Fruit fly (Drosophila melanogaster) whole organism, pupa: ENCODE results near the gene CG16782.

Source experiments
- CG10348 ChIP-seq: fragments of 200-800 bp; sonication (Bioruptor generic); IDR thresholded peaks from 2 replicates; pipeline ENCODE4 v1.3.6; 2022; ENCODE audit warnings: missing biosample characterization, missing genetic modification characterization
- CG12605 ChIP-seq: fragments of 200-800 bp; sonication (Bioruptor generic); IDR thresholded peaks from 2 replicates; pipeline ENCODE4 v1.3.6; 2022; ENCODE audit warnings: missing biosample characterization, missing genetic modification characterization
- CG13204 ChIP-seq: fragments of 200-800 bp; sonication (Bioruptor generic); optimal IDR thresholded peaks from 2 replicates; lab custom pipeline; 2018; ENCODE audit warnings: missing biosample characterization, mild to moderate bottlenecking, missing genetic modification characterization, moderate library complexity
- CG14655 ChIP-seq: fragments of 200-800 bp; sonication (Bioruptor generic); optimal IDR thresholded peaks from 3 replicates; lab custom pipeline; 2017; ENCODE audit warnings: mild to moderate bottlenecking, missing biosample characterization, missing genetic modification reagents, missing genetic modification characterization
- CG34367 ChIP-seq: fragments of 200-800 bp; sonication (Bioruptor generic); optimal IDR thresholded peaks from 2 replicates; lab custom pipeline; 2018; ENCODE audit warnings: missing biosample characterization, mild to moderate bottlenecking, missing genetic modification characterization
- CG4496 ChIP-seq: fragments of 200-800 bp; sonication (Bioruptor generic); IDR thresholded peaks from 3 replicates; pipeline ENCODE4 v1.3.6; 2022; ENCODE audit warnings: missing biosample characterization, missing genetic modification characterization
- D1 ChIP-seq: fragments of 200-800 bp; sonication (Bioruptor generic); optimal IDR thresholded peaks from 2 replicates; lab custom pipeline; 2018; ENCODE audit warnings: missing biosample characterization, mild to moderate bottlenecking, missing genetic modification characterization, moderate library complexity
- EcR ChIP-seq: fragments of 200-800 bp; sonication (Bioruptor generic); optimal IDR thresholded peaks from 3 replicates; lab custom pipeline; 2019; ENCODE audit warnings: missing biosample characterization, missing genetic modification characterization, mild to moderate bottlenecking, moderate library complexity, missing genetic modification reagents
- Pif1A ChIP-seq: fragments of 200-800 bp; sonication (Bioruptor generic); optimal IDR thresholded peaks from 3 replicates; lab custom pipeline; 2016; ENCODE audit warnings: missing biosample characterization, missing genetic modification characterization
- Snoo ChIP-seq: fragments of 200-800 bp; sonication (Bioruptor generic); optimal IDR thresholded peaks from 3 replicates; lab custom pipeline; 2017; ENCODE audit warnings: missing biosample characterization, mild to moderate bottlenecking, missing genetic modification characterization, inconsistent platforms
- gl ChIP-seq: fragments of 200-800 bp; sonication (Bioruptor generic); optimal IDR thresholded peaks from 2 replicates; lab custom pipeline; 2018; ENCODE audit warnings: missing biosample characterization, mild to moderate bottlenecking, missing genetic modification characterization
- rn ChIP-seq: fragments of 200-800 bp; sonication (Bioruptor generic); IDR thresholded peaks from 2 replicates; pipeline ENCODE4 v1.3.6; 2022; ENCODE audit warnings: missing biosample characterization, missing genetic modification characterization

DNA sequence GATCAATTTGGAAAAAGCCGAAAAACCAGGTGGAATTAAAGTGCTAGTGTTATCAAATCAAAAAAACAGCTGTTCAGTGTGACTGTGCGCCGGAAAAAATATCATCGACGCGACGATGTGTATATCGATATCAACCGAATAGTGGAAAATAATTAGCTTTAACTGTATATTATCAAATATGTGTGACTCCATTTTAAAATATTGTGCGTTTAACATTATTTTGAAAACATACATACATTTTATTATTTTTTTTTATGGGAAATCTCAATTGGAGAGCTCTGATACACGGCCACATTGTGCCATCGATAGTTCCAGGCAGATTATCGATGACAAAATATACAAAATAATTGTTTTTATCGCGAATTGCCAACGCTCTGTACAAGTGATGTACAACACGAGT is 25.3 kb upstream of the CG16782 start, which contains the start of the genes CG14270 and CG10803:
- TF ChIP-seq CG12605, result no peak
- TF ChIP-seq CG14655 (GFP tag; lab: Kevin White, UChicago), result no peak
- TF ChIP-seq CG10348, result no peak
- TF ChIP-seq CG4496 (GFP tag; lab: Robert Waterston, UW), result no peak
- TF ChIP-seq EcR (GFP tag; lab: Kevin White, UChicago), result no peak
- no peak for TF ChIP-seq CG34367
- no peak for TF ChIP-seq gl (tag; lab: Kevin White, UChicago)
- TF ChIP-seq rn (GFP tag; lab: Robert Waterston, UW), result no peak
- TF ChIP-seq Snoo, result no peak
- TF ChIP-seq CG13204 (GFP tag; lab: Kevin White, UChicago), result no peak
- no peak for TF ChIP-seq D1 (tag; lab: Kevin White, UChicago)
- no peak for TF ChIP-seq Pif1A
